Worm (Caenorhabditis elegans) whole organism, midembryonic: ENCODE data around the gene bet-2.

Experiments used
- T22C8.4 ChIP-seq: fragments of 200-800 bp; sonication (Bioruptor generic); IDR thresholded peaks from 2 replicates; pipeline ENCODE4 v1.3.6; 2022; ENCODE audit warnings: missing genetic modification characterization, missing compliant biosample characterization
- cog-1 ChIP-seq: sonication (generic microtip); optimal IDR thresholded peaks from 2 replicates; lab custom pipeline; 2016; ENCODE audit warnings: missing genetic modification characterization, missing compliant biosample characterization
- flt-1 ChIP-seq: fragments of 200-800 bp; sonication (Bioruptor generic); IDR thresholded peaks from 2 replicates; pipeline ENCODE4 v1.3.6; 2022; ENCODE audit warnings: missing genetic modification characterization, missing compliant biosample characterization

DNA sequence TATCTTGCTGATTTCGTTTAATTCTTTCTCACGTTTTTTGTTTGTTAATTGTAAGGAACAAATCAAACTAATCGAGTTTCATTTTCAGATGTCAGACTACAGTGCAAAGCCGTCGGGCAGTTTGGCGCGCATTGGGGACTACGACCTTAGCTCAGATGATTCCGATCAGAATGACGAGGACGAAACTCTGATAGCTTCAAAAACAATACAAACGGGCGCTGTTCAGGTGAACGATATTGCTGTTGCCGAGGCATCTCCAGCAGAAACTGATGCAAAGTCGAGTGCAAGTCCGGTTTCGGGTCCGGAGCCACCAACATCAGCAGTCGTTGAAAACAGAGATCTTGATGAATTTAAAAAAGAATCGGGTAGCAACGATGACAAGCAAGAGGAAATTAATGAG lies at the start of gene bet-2:
- no peak for TF ChIP-seq cog-1 (tag; lab: Kevin White, UChicago)
- TF ChIP-seq T22C8.4 (GFP tag; lab: Robert Waterston, UW), result no peak
- no peak for TF ChIP-seq flt-1 (GFP tag; lab: Robert Waterston, UW)
